Worm (Caenorhabditis elegans) whole organism, L1 larva: ENCODE data around the gene W04G3.13.
A peak's percentile ranks its signal among the peaks of the same experiment; 100 is the strongest.

Experiments
- C34B4.2 ChIP-seq: sonication (generic microtip); optimal IDR thresholded peaks from 2 replicates; lab custom pipeline; 2017; ENCODE audit warnings: mild to moderate bottlenecking, missing genetic modification characterization, missing compliant biosample characterization
- ama-1 ChIP-seq: fragments of 150-350 bp; optimal IDR thresholded peaks from 2 replicates; lab custom pipeline; 2014
- blmp-1 ChIP-seq: fragments of 150-350 bp; optimal IDR thresholded peaks from 2 replicates; lab custom pipeline; 2014; ENCODE audit warnings: missing biosample characterization, missing genetic modification characterization
- ceh-8 ChIP-seq: fragments of 200-800 bp; sonication (Bioruptor generic); optimal IDR thresholded peaks from 2 replicates; lab custom pipeline; 2018; ENCODE audit warnings: mild to moderate bottlenecking, missing genetic modification characterization, moderate library complexity, missing compliant biosample characterization
- ceh-82 ChIP-seq, 3 experiments: fragments of 150-350 bp in 1 of 3; sonication (generic microtip) in 2 of 3; optimal IDR thresholded peaks; 2 replicates each; lab custom pipeline; 2014 to 2017; ENCODE audit warnings: missing biosample characterization in 3 of 3, missing genetic modification characterization in 3 of 3
- ceh-88 ChIP-seq: fragments of 200-800 bp; sonication (Bioruptor generic); IDR thresholded peaks from 2 replicates; pipeline ENCODE4 v1.3.6; 2022; ENCODE audit warnings: missing genetic modification characterization, missing compliant biosample characterization
- ceh-90 ChIP-seq: sonication (generic microtip); optimal IDR thresholded peaks from 2 replicates; lab custom pipeline; 2016; ENCODE audit warnings: missing genetic modification characterization, missing compliant biosample characterization
- ces-1 ChIP-seq: fragments of 150-350 bp; optimal IDR thresholded peaks from 2 replicates; lab custom pipeline; 2014; ENCODE audit warnings: missing biosample characterization, missing genetic modification reagents, missing genetic modification characterization
- efl-3 ChIP-seq: fragments of 200-800 bp; sonication (Bioruptor generic); optimal IDR thresholded peaks from 2 replicates; lab custom pipeline; 2018; ENCODE audit warnings: mild to moderate bottlenecking, missing genetic modification characterization, missing compliant biosample characterization
- elt-3 ChIP-seq, 6 experiments: fragments of 150-350 bp in 1 of 6; sonication (generic microtip); optimal IDR thresholded peaks; 2 replicates each; lab custom pipeline; 2017 to 2018; ENCODE audit warnings: missing biosample characterization in 6 of 6, missing genetic modification characterization in 6 of 6, inconsistent platforms in 1 of 6
- ets-5 ChIP-seq: fragments of 200-800 bp; sonication (Bioruptor generic); IDR thresholded peaks from 2 replicates; pipeline ENCODE4 v1.3.6; 2022; ENCODE audit warnings: missing genetic modification characterization, missing compliant biosample characterization
- fkh-10 ChIP-seq: sonication (generic microtip); optimal IDR thresholded peaks from 2 replicates; lab custom pipeline; 2017; ENCODE audit warnings: missing biosample characterization, missing genetic modification reagents, missing genetic modification characterization
- fkh-8 ChIP-seq: sonication (generic microtip); optimal IDR thresholded peaks from 2 replicates; lab custom pipeline; 2016; ENCODE audit warnings: mild to moderate bottlenecking, missing genetic modification characterization, missing compliant biosample characterization
- hlh-17 ChIP-seq: fragments of 200-800 bp; sonication (Bioruptor generic); optimal IDR thresholded peaks from 2 replicates; lab custom pipeline; 2018; ENCODE audit warnings: missing genetic modification characterization, mild to moderate bottlenecking, missing compliant biosample characterization, moderate library complexity, borderline replicate concordance
- hlh-4 ChIP-seq: sonication (generic microtip); optimal IDR thresholded peaks from 2 replicates; lab custom pipeline; 2016; ENCODE audit warnings: mild to moderate bottlenecking, missing genetic modification characterization, missing compliant biosample characterization
- hpl-2 ChIP-seq: fragments of 150-350 bp; optimal IDR thresholded peaks from 2 replicates; lab custom pipeline; 2014; ENCODE audit warnings: missing biosample characterization, missing genetic modification reagents, missing genetic modification characterization
- irx-1 ChIP-seq: sonication (generic microtip); optimal IDR thresholded peaks from 2 replicates; lab custom pipeline; 2016; ENCODE audit warnings: missing genetic modification characterization, missing compliant biosample characterization
- jun-1 ChIP-seq: fragments of 150-350 bp; optimal IDR thresholded peaks from 2 replicates; lab custom pipeline; 2014; ENCODE audit warnings: missing biosample characterization, missing genetic modification reagents, missing genetic modification characterization
- lin-13 ChIP-seq: fragments of 150-350 bp; optimal IDR thresholded peaks from 2 replicates; lab custom pipeline; 2014; ENCODE audit warnings: missing biosample characterization, missing genetic modification reagents, missing genetic modification characterization
- lin-14 ChIP-seq: fragments of 200-800 bp; sonication (Bioruptor generic); optimal IDR thresholded peaks from 2 replicates; lab custom pipeline; 2018; ENCODE audit warnings: mild to moderate bottlenecking, missing genetic modification characterization, moderate library complexity, missing compliant biosample characterization
- lin-35 ChIP-seq, 2 experiments: fragments of 150-350 bp; optimal IDR thresholded peaks; 2 replicates each; lab custom pipeline; 2014; ENCODE audit warnings: missing biosample characterization in 2 of 2, missing genetic modification characterization in 2 of 2, missing genetic modification reagents in 2 of 2
- lir-3 ChIP-seq: sonication (generic microtip); optimal IDR thresholded peaks from 2 replicates; lab custom pipeline; 2016; ENCODE audit warnings: mild to moderate bottlenecking, missing genetic modification characterization, moderate library complexity, missing compliant biosample characterization; ENCODE audit not compliant: poor library complexity
- lsy-2 ChIP-seq, 2 experiments: fragments of 150-350 bp; optimal IDR thresholded peaks; 2 replicates each; lab custom pipeline; 2014; ENCODE audit warnings: missing biosample characterization in 2 of 2, missing genetic modification characterization in 2 of 2
- mab-9 ChIP-seq: fragments of 200-800 bp; sonication (Bioruptor generic); IDR thresholded peaks from 2 replicates; pipeline ENCODE4 v1.3.6; 2022; ENCODE audit warnings: missing genetic modification reagents, missing genetic modification characterization, missing compliant biosample characterization
- mef-2 ChIP-seq: fragments of 150-350 bp; optimal IDR thresholded peaks from 2 replicates; lab custom pipeline; 2014; ENCODE audit warnings: missing biosample characterization, missing genetic modification characterization
- nhr-11 ChIP-seq: fragments of 150-350 bp; optimal IDR thresholded peaks from 2 replicates; lab custom pipeline; 2014; ENCODE audit warnings: missing biosample characterization, missing genetic modification characterization
- nhr-12 ChIP-seq: sonication (generic microtip); optimal IDR thresholded peaks from 2 replicates; lab custom pipeline; 2017; ENCODE audit warnings: missing biosample characterization, missing genetic modification characterization
- nhr-19 ChIP-seq: fragments of 200-800 bp; sonication (Bioruptor generic); conservative IDR thresholded peaks from 2 replicates; pipeline ENCODE4 v1.3.6; 2022; ENCODE audit warnings: missing genetic modification characterization, missing compliant biosample characterization
- nhr-71 ChIP-seq: sonication (generic microtip); optimal IDR thresholded peaks from 2 replicates; lab custom pipeline; 2016; ENCODE audit warnings: mild to moderate bottlenecking, missing genetic modification characterization, moderate library complexity, missing compliant biosample characterization
- nhr-76 ChIP-seq: sonication (generic microtip); optimal IDR thresholded peaks from 2 replicates; lab custom pipeline; 2017; ENCODE audit warnings: missing biosample characterization, missing genetic modification characterization
- nhr-77 ChIP-seq: fragments of 150-350 bp; optimal IDR thresholded peaks from 2 replicates; lab custom pipeline; 2014; ENCODE audit warnings: missing biosample characterization, missing genetic modification characterization
- nhr-85 ChIP-seq: sonication (generic microtip); peaks from one replicate; lab custom pipeline; 2016; ENCODE audit warnings: missing genetic modification characterization, inconsistent platforms, missing compliant biosample characterization
- nhr-90 ChIP-seq: sonication (generic microtip); optimal IDR thresholded peaks from 2 replicates; lab custom pipeline; 2016; ENCODE audit warnings: mild to moderate bottlenecking, missing genetic modification characterization, missing compliant biosample characterization; ENCODE audit not compliant: poor library complexity
- pax-3 ChIP-seq: fragments of 200-800 bp; sonication (Bioruptor generic); optimal IDR thresholded peaks from 2 replicates; lab custom pipeline; 2018; ENCODE audit warnings: mild to moderate bottlenecking, missing genetic modification characterization, moderate library complexity, missing compliant biosample characterization
- pqm-1 ChIP-seq: sonication (generic microtip); optimal IDR thresholded peaks from 3 replicates; lab custom pipeline; 2017; ENCODE audit warnings: missing biosample characterization, missing genetic modification characterization
- skn-1 ChIP-seq: fragments of 150-350 bp; optimal IDR thresholded peaks from 2 replicates; lab custom pipeline; 2014; ENCODE audit warnings: missing biosample characterization, missing genetic modification characterization
- snpc-4 ChIP-seq: fragments of 150-350 bp; optimal IDR thresholded peaks from 2 replicates; lab custom pipeline; 2014; ENCODE audit warnings: missing biosample characterization, missing genetic modification characterization
- snu-23 ChIP-seq: sonication (generic microtip); optimal IDR thresholded peaks from 2 replicates; lab custom pipeline; 2016; ENCODE audit warnings: missing genetic modification characterization, missing compliant biosample characterization
- sup-37 ChIP-seq: fragments of 200-800 bp; sonication (Bioruptor generic); optimal IDR thresholded peaks from 2 replicates; lab custom pipeline; 2018; ENCODE audit warnings: mild to moderate bottlenecking, missing genetic modification characterization, missing compliant biosample characterization
- tbx-2 ChIP-seq: sonication (generic microtip); optimal IDR thresholded peaks from 2 replicates; lab custom pipeline; 2016; ENCODE audit warnings: missing genetic modification characterization, missing compliant biosample characterization
- tlp-1 ChIP-seq: fragments of 150-350 bp; optimal IDR thresholded peaks from 2 replicates; lab custom pipeline; 2014; ENCODE audit warnings: missing biosample characterization, missing genetic modification characterization
- unc-62 ChIP-seq: fragments of 150-350 bp; optimal IDR thresholded peaks from 2 replicates; lab custom pipeline; 2014; ENCODE audit warnings: missing biosample characterization, missing genetic modification reagents, missing genetic modification characterization
- unc-98 ChIP-seq: fragments of 200-800 bp; sonication (Bioruptor generic); IDR thresholded peaks from 2 replicates; pipeline ENCODE4 v1.3.6; 2022; ENCODE audit warnings: missing genetic modification characterization, missing compliant biosample characterization
- vab-15 ChIP-seq: sonication (generic microtip); optimal IDR thresholded peaks from 2 replicates; lab custom pipeline; 2017; ENCODE audit warnings: missing genotype, mild to moderate bottlenecking, missing genetic modification characterization, missing compliant biosample characterization
- zag-1 ChIP-seq: fragments of 150-350 bp; optimal IDR thresholded peaks from 2 replicates; lab custom pipeline; 2014; ENCODE audit warnings: missing biosample characterization, missing genetic modification characterization
- zip-4 ChIP-seq: fragments of 200-800 bp; sonication (Bioruptor generic); optimal IDR thresholded peaks from 2 replicates; lab custom pipeline; 2018; ENCODE audit warnings: mild to moderate bottlenecking, missing genetic modification characterization, moderate library complexity, missing compliant biosample characterization

Gene W04G3.13

DNA sequence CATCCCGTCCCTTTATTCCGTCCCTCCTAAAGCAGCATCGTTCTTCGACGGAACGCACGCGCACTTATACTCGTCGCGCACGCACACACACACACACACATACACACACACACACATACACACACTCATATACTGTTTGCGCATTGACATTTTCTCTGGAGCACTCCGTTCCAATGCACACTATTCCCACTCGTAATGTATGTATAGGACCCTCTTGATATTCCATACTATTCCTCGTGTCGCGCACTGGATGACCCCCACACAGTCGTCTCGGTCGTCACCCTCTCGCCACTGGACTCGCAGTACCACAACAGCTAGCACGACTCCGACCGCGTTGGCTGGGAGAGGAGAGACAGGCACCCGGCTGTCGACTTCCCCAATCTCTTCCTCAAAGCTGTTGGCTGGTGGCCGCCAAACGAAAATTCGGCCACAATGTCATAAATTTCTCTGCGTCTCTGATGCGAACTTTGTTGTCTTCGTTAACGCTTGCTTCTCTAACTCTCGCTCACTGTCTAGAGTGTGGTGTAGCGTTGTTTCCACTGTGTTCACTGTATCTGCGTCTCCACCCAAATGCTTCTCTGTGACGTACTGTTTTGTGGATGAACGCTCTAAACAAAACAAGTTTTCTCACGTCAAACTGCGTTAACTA lies 48.4 kb downstream of the W04G3.13 start (continued):
- peak; percentile 75 to 89 for TF ChIP-seq lsy-2 (tag; optimal IDR thresholded peaks at IDR 0.05; lab: Kevin White, UChicago)
- TF ChIP-seq tbx-2 (tag; lab: Kevin White, UChicago), result peak; percentile 97
- peak; percentile 56 for TF ChIP-seq unc-98 (GFP tag; lab: Robert Waterston, UW)
- peak; percentile 72 for TF ChIP-seq pax-3
- TF ChIP-seq zag-1 (tag; lab: Kevin White, UChicago), result peak; percentile 72
- peak; percentile 86 for TF ChIP-seq fkh-10
- peak; percentile 82 for TF ChIP-seq mef-2 (tag; lab: Kevin White, UChicago)
- peak; percentile 69 for TF ChIP-seq zip-4 (GFP tag; lab: Kevin White, UChicago)
- TF ChIP-seq skn-1, result peak; percentile 73
- peak; percentile 76 for TF ChIP-seq nhr-11 (tag; lab: Kevin White, UChicago)
- TF ChIP-seq ceh-90 (tag; lab: Kevin White, UChicago), result peak; percentile 51
- peak; percentile 89 for TF ChIP-seq fkh-8 (tag; lab: Kevin White, UChicago)
- peak; percentile 69 for TF ChIP-seq ceh-88 (GFP tag; lab: Robert Waterston, UW)
- TF ChIP-seq ama-1 (lab: Kevin White, UChicago), result peak; percentile 19
- peak; percentile 89 for TF ChIP-seq lin-13 (GFP tag; lab: Kevin White, UChicago)
- peak in 5 of 6 experiments; percentile 15 to 84 (median 42) for TF ChIP-seq elt-3 (tag; optimal IDR thresholded peaks at IDR 0.05; lab: Kevin White, UChicago)
- TF ChIP-seq sup-37 (GFP tag; lab: Kevin White, UChicago), result peak; percentile 56
- TF ChIP-seq nhr-85 (tag; lab: Kevin White, UChicago), result peak; percentile 97
- TF ChIP-seq nhr-76, result peak; percentile 40
- peak; percentile 97 for TF ChIP-seq snu-23 (GFP tag; lab: Kevin White, UChicago)
- peak; percentile 64 for TF ChIP-seq ceh-8 (GFP tag; lab: Kevin White, UChicago)
- no peak for TF ChIP-seq hlh-17 (GFP tag; lab: Kevin White, UChicago)
- TF ChIP-seq ets-5 (GFP tag; lab: Robert Waterston, UW), result no peak
- TF ChIP-seq nhr-71, result peak; percentile 97
- peak; percentile 57 for TF ChIP-seq blmp-1 (tag; lab: Kevin White, UChicago)
- TF ChIP-seq hpl-2 (GFP tag; lab: Kevin White, UChicago), result peak; percentile 39
- peak; percentile 59 to 75 for TF ChIP-seq lin-35 (GFP tag; optimal IDR thresholded peaks at IDR 0.05; lab: Kevin White, UChicago)
- TF ChIP-seq nhr-90, result peak; percentile 89
- peak; percentile 99 for TF ChIP-seq lin-14 (GFP tag; lab: Kevin White, UChicago)
- peak; percentile 83 for TF ChIP-seq nhr-19 (GFP tag; lab: Robert Waterston, UW)
- TF ChIP-seq lir-3 (tag; lab: Kevin White, UChicago), result peak; percentile 86
- TF ChIP-seq tlp-1 (tag; lab: Kevin White, UChicago), result no peak
- no peak for TF ChIP-seq ces-1
- TF ChIP-seq C34B4.2 (tag; lab: Kevin White, UChicago), result no peak
- TF ChIP-seq unc-62, result no peak
- peak; percentile 72 for TF ChIP-seq mab-9 (GFP tag; lab: Robert Waterston, UW)
- no peak for TF ChIP-seq pqm-1
- TF ChIP-seq efl-3 (GFP tag; lab: Kevin White, UChicago), result peak; percentile 78
- peak; percentile 38 to 77 (median 72) for TF ChIP-seq ceh-82 (tag; optimal IDR thresholded peaks at IDR 0.05; lab: Kevin White, UChicago)
- peak; percentile 91 for TF ChIP-seq nhr-77 (tag; lab: Kevin White, UChicago)
- TF ChIP-seq hlh-4 (tag; lab: Kevin White, UChicago), result no peak
- peak; percentile 62 for TF ChIP-seq snpc-4 (tag; lab: Kevin White, UChicago)
- peak; percentile 86 for TF ChIP-seq jun-1 (tag; lab: Kevin White, UChicago)
- peak; percentile 85 for TF ChIP-seq irx-1 (tag; lab: Kevin White, UChicago)
- no peak for TF ChIP-seq vab-15 (tag; lab: Kevin White, UChicago)
- no peak for TF ChIP-seq nhr-12 (tag; lab: Kevin White, UChicago)
